Fruit fly (Drosophila melanogaster) whole organism, embryonic: ENCODE results near the gene Bub1.

Experiments
- BEAF-32 ChIP-seq: fragments of 200-800 bp; sonication (Bioruptor generic); optimal IDR thresholded peaks from 3 replicates; lab custom pipeline; 2017; ENCODE audit warnings: missing biosample characterization, missing genetic modification characterization, mild to moderate bottlenecking, moderate library complexity, missing genetic modification reagents
- CG10565 ChIP-seq: fragments of 200-800 bp; sonication (Bioruptor generic); optimal IDR thresholded peaks from 3 replicates; lab custom pipeline; 2016; ENCODE audit warnings: missing biosample characterization, mild to moderate bottlenecking, missing genetic modification characterization
- CG10959 ChIP-seq: fragments of 200-800 bp; sonication (Bioruptor generic); IDR thresholded peaks from 2 replicates; pipeline ENCODE4 v1.3.6; 2022; ENCODE audit warnings: missing biosample characterization, missing genetic modification characterization
- CG5180 ChIP-seq: fragments of 200-800 bp; sonication (Bioruptor generic); optimal IDR thresholded peaks from 3 replicates; lab custom pipeline; 2017; ENCODE audit warnings: missing biosample characterization, missing genetic modification characterization, mild to moderate bottlenecking, moderate library complexity, missing genetic modification reagents
- Pdp1 ChIP-seq, 2 experiments: fragments of 200-800 bp; sonication (Bioruptor generic); optimal IDR thresholded peaks; 3 replicates each; lab custom pipeline; 2016; ENCODE audit warnings: missing biosample characterization in 2 of 2, missing genetic modification characterization in 2 of 2, mild to moderate bottlenecking in 1 of 2, moderate library complexity in 1 of 2
- cato ChIP-seq: fragments of 200-800 bp; sonication (Bioruptor generic); optimal IDR thresholded peaks from 2 replicates; lab custom pipeline; 2016; ENCODE audit warnings: missing biosample characterization, missing genetic modification characterization, borderline replicate concordance
- ci ChIP-seq: fragments of 200-800 bp; sonication (Bioruptor generic); IDR thresholded peaks from 3 replicates; pipeline ENCODE4 v1.3.6; 2022; ENCODE audit warnings: missing biosample characterization, missing genetic modification characterization
- crp ChIP-seq, 2 experiments: fragments of 200-800 bp; sonication (Bioruptor generic); optimal IDR thresholded peaks; 2 replicates in 1 of 2; 3 replicates in 1 of 2; lab custom pipeline; 2017; ENCODE audit warnings: missing biosample characterization in 2 of 2, missing genetic modification characterization in 2 of 2, mild to moderate bottlenecking in 1 of 2, moderate library complexity in 1 of 2
- eve ChIP-seq, 2 experiments: fragments of >200 bp; optimal IDR thresholded peaks; 2 replicates each; lab custom pipeline; 2017; ENCODE audit warnings: missing biosample characterization in 2 of 2, missing genetic modification characterization in 2 of 2
- jigr1 ChIP-seq: fragments of 200-800 bp; sonication (Bioruptor generic); IDR thresholded peaks from 3 replicates; pipeline ENCODE4 v1.3.6; 2022; ENCODE audit warnings: missing biosample characterization, missing genetic modification characterization
- ken ChIP-seq: fragments of 200-800 bp; sonication (Bioruptor generic); IDR thresholded peaks from 3 replicates; pipeline ENCODE4 v1.3.6; 2022; ENCODE audit warnings: missing biosample characterization, missing genetic modification characterization
- lab ChIP-seq: fragments of 200-800 bp; sonication (Bioruptor generic); optimal IDR thresholded peaks from 3 replicates; lab custom pipeline; 2017; ENCODE audit warnings: missing biosample characterization, missing genetic modification characterization, mild to moderate bottlenecking, moderate library complexity, missing genetic modification reagents
- pzg ChIP-seq: fragments of 200-800 bp; sonication (Bioruptor generic); optimal IDR thresholded peaks from 3 replicates; lab custom pipeline; 2018; ENCODE audit warnings: missing biosample characterization, mild to moderate bottlenecking, missing genetic modification characterization, moderate library complexity
- toy ChIP-seq: fragments of 200-800 bp; sonication (Bioruptor generic); IDR thresholded peaks from 2 replicates; pipeline ENCODE4 v1.3.6; 2022; ENCODE audit warnings: missing biosample characterization, missing genetic modification characterization

dm6 chr2L:5332574-5332973 is 53.9 kb downstream of the Bub1 start:
- no peak for TF ChIP-seq pzg (GFP tag; lab: Kevin White, UChicago)
- no peak for TF ChIP-seq crp (GFP tag; optimal IDR thresholded peaks at IDR 0.05; lab: Kevin White, UChicago)
- TF ChIP-seq eve (GFP tag; optimal IDR thresholded peaks at IDR 0.05; lab: Kevin White, UChicago): no peak
- no peak for TF ChIP-seq jigr1 (GFP tag; lab: Robert Waterston, UW)
- TF ChIP-seq Pdp1 (GFP tag; optimal IDR thresholded peaks at IDR 0.05; lab: Kevin White, UChicago): peak in 1 of 2 experiments; percentile 68
- no peak for TF ChIP-seq CG10565
- no peak for TF ChIP-seq ken (GFP tag; lab: Robert Waterston, UW)
- no peak for TF ChIP-seq ci (GFP tag; lab: Robert Waterston, UW)
- TF ChIP-seq BEAF-32 (GFP tag; lab: Kevin White, UChicago): no peak
- no peak for TF ChIP-seq CG10959
- TF ChIP-seq toy (GFP tag; lab: Robert Waterston, UW): no peak
- no peak for TF ChIP-seq cato (GFP tag; lab: Kevin White, UChicago)
- TF ChIP-seq lab (GFP tag; lab: Kevin White, UChicago): no peak
- no peak for TF ChIP-seq CG5180 (GFP tag; lab: Kevin White, UChicago)
